Fruit fly (Drosophila melanogaster): ENCODE measurements around the gene smp-30.

DNA sequence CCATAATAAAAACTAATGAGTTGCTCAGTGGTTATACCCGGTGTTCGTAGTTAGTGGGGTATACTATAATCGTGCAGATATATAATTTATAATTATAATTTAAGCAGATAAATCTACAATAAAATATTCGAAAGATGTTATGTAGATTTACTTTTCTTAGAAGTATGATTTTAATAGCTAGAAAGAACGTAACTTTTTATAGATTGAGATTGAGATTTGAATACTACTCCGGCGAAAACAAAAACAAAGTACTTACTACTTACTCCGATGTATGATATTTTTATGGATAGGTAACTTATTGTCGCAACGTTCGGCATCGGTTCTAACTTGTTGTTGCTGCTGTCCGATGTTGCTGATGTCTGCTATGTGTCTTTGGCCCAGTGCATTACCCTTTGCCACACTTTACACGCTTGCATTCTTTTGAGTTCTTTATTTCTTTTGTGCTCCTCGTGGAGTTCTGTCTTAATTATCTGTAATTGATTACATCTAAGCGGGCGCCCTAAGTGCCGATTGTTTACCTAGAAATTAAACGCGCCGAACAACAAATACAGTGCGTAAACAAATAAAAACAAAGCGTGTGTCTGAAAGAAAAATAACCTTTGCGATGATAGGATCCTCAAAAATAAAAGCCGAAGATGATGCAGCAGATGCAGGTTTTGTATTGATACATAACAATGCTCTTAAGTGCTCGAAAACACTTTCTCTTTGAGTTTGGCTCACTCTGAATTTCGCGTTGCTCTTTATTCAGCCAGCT, 2.5 kb downstream of the smp-30 start:
- TF ChIP-seq usp (GFP tag; optimal IDR thresholded peaks at IDR 0.05) (no peak), fru (GFP tag; optimal IDR thresholded peaks at IDR 0.05) (no peak), Dfd (GFP tag; optimal IDR thresholded peaks at IDR 0.05) (no peak), Hnf4 (GFP tag; optimal IDR thresholded peaks at IDR 0.05) (no peak), psq (GFP tag; optimal IDR thresholded peaks at IDR 0.05) (no peak), Hr78 (GFP tag; optimal IDR thresholded peaks at IDR 0.05) (no peak), dl (GFP tag; optimal IDR thresholded peaks at IDR 0.05; ENCODE audit: insufficient read depth in 1 of 2, partially characterized antibody in 2 of 2) (peak in 1 of 2 experiments; percentile 5), br (GFP tag; optimal IDR thresholded peaks at IDR 0.05) (no peak), h (GFP tag; optimal IDR thresholded peaks at IDR 0.05) (no peak), lola (GFP tag; optimal IDR thresholded peaks at IDR 0.05) (no peak), Jra (GFP tag; optimal IDR thresholded peaks at IDR 0.05) (no peak), OdsH (GFP tag; optimal IDR thresholded peaks at IDR 0.05) (no peak)

Measured in whole organism, wandering third instar larva.